Worm (Caenorhabditis elegans) whole organism, early embryonic: ENCODE results near the gene dsc-4.

Experiments used
- B0310.2 ChIP-seq: sonication (generic microtip); optimal IDR thresholded peaks from 2 replicates; lab custom pipeline; 2016; ENCODE audit warnings: mild to moderate bottlenecking, missing genetic modification characterization, missing compliant biosample characterization
- F13C5.2 ChIP-seq: sonication (generic microtip); optimal IDR thresholded peaks from 2 replicates; lab custom pipeline; 2017; ENCODE audit warnings: mild to moderate bottlenecking, missing genetic modification characterization, inconsistent platforms, missing compliant biosample characterization
- aly-1 ChIP-seq: sonication (generic microtip); optimal IDR thresholded peaks from 2 replicates; lab custom pipeline; 2016; ENCODE audit warnings: missing genetic modification characterization, missing compliant biosample characterization
- ama-1 ChIP-seq: fragments of 150-350 bp; optimal IDR thresholded peaks from 2 replicates; lab custom pipeline; 2014
- ceh-13 ChIP-seq: fragments of 200-800 bp; sonication (Bioruptor generic); optimal IDR thresholded peaks from 2 replicates; lab custom pipeline; 2018; ENCODE audit warnings: mild to moderate bottlenecking, missing genetic modification characterization, missing compliant biosample characterization
- ceh-36 ChIP-seq: sonication (generic microtip); optimal IDR thresholded peaks from 2 replicates; lab custom pipeline; 2016; ENCODE audit warnings: missing genetic modification characterization, inconsistent platforms, missing compliant biosample characterization
- ets-7 ChIP-seq: sonication (generic microtip); optimal IDR thresholded peaks from 2 replicates; lab custom pipeline; 2016; ENCODE audit warnings: missing genotype, missing genetic modification characterization, missing compliant biosample characterization
- flt-1 ChIP-seq: fragments of 200-800 bp; sonication (Bioruptor generic); IDR thresholded peaks from 2 replicates; pipeline ENCODE4 v1.3.6; 2022; ENCODE audit warnings: missing genetic modification characterization, missing compliant biosample characterization
- hmbx-1 ChIP-seq: sonication (generic microtip); optimal IDR thresholded peaks from 2 replicates; lab custom pipeline; 2016; ENCODE audit warnings: mild to moderate bottlenecking, missing genetic modification characterization, missing compliant biosample characterization
- hmg-4 ChIP-seq: fragments of 200-800 bp; sonication (Bioruptor generic); optimal IDR thresholded peaks from 2 replicates; lab custom pipeline; 2018; ENCODE audit warnings: mild to moderate bottlenecking, missing genetic modification characterization, missing compliant biosample characterization
- hnd-1 ChIP-seq: sonication (generic microtip); optimal IDR thresholded peaks from 2 replicates; lab custom pipeline; 2016; ENCODE audit warnings: missing genetic modification characterization, missing compliant biosample characterization
- pes-1 ChIP-seq: fragments of 200-800 bp; sonication (Bioruptor generic); IDR thresholded peaks from 2 replicates; pipeline ENCODE4 v1.3.6; 2022; ENCODE audit warnings: missing genetic modification reagents, missing genetic modification characterization, missing compliant biosample characterization
- scrt-1 ChIP-seq: fragments of 200-800 bp; sonication (Bioruptor generic); IDR thresholded peaks from 2 replicates; pipeline ENCODE4 v1.3.6; 2022; ENCODE audit warnings: missing genetic modification characterization, missing compliant biosample characterization
- sea-1 ChIP-seq: fragments of 200-800 bp; sonication (Bioruptor generic); conservative IDR thresholded peaks from 2 replicates; pipeline ENCODE4 v1.3.6; 2022; ENCODE audit warnings: missing genetic modification characterization, missing compliant biosample characterization
- tbx-11 ChIP-seq: fragments of 200-800 bp; sonication (Bioruptor generic); IDR thresholded peaks from 2 replicates; pipeline ENCODE4 v1.3.6; 2022; ENCODE audit warnings: missing genetic modification characterization, missing compliant biosample characterization
- tbx-37 ChIP-seq: fragments of 200-800 bp; sonication (Bioruptor generic); conservative IDR thresholded peaks from 2 replicates; pipeline ENCODE4 v1.3.6; 2022; ENCODE audit warnings: missing genetic modification reagents, missing genetic modification characterization, missing compliant biosample characterization
- tra-4 ChIP-seq: sonication (generic microtip); optimal IDR thresholded peaks from 2 replicates; lab custom pipeline; 2017; ENCODE audit warnings: missing genetic modification characterization, missing compliant biosample characterization

Gene dsc-4

DNA sequence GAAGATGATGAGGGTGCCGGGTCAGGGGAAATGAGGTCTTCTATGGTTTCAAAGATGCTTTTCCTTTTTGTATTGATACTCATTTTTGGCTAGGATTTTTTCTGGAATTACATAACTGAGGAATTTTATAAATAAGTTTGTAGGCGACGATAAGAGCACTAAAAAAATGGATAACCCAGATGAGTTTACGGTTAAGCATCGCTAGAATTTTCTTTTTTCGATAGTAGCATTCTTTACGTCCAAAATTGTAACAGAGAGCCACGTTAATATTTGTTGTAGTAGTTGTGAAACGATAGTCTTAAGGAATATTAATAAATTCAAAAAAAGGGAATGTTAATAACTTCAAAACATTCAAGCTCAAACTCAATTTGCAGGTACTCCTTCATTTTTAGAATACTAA is 6.7 kb downstream of the dsc-4 start, which contains the start of gene snai-1:
Gene snai-1, minus strand, starts transcription at position 101 of the 400 bp plus-strand sequence.
- TF ChIP-seq tbx-37 (no peak), ceh-13 (GFP tag; lab: Kevin White, UChicago) (no peak), aly-1 (tag; lab: Kevin White, UChicago) (no peak), pes-1 (GFP tag; lab: Robert Waterston, UW) (no peak)

ce11 chrIV:309526-309925 is 10.8 kb downstream of the dsc-4 start:
- TF ChIP-seq F13C5.2 (tag; lab: Kevin White, UChicago) (no peak), tbx-37 (no peak), B0310.2 (tag; lab: Kevin White, UChicago) (no peak), aly-1 (tag; lab: Kevin White, UChicago) (no peak), flt-1 (GFP tag; lab: Robert Waterston, UW) (no peak), ceh-13 (GFP tag; lab: Kevin White, UChicago) (no peak), hmg-4 (GFP tag; lab: Kevin White, UChicago) (no peak), scrt-1 (GFP tag; lab: Robert Waterston, UW) (no peak), hmbx-1 (tag; lab: Kevin White, UChicago) (no peak), ceh-36 (tag; lab: Kevin White, UChicago) (no peak), hnd-1 (tag; lab: Kevin White, UChicago) (no peak)

ce11 chrIV:307205-307604 is 13.1 kb downstream of the dsc-4 start, which contains the start of gene swt-1:
Gene swt-1, plus strand, starts transcription at chrIV:307505.
- TF ChIP-seq ets-7 (tag; lab: Kevin White, UChicago) (no peak), ceh-13 (GFP tag; lab: Kevin White, UChicago) (no peak), flt-1 (GFP tag; lab: Robert Waterston, UW) (no peak), hnd-1 (tag; lab: Kevin White, UChicago) (no peak), ama-1 (lab: Kevin White, UChicago) (no peak), B0310.2 (tag; lab: Kevin White, UChicago) (no peak), F13C5.2 (tag; lab: Kevin White, UChicago) (no peak), ceh-36 (tag; lab: Kevin White, UChicago) (no peak), pes-1 (GFP tag; lab: Robert Waterston, UW) (no peak), sea-1 (GFP tag; lab: Robert Waterston, UW) (no peak), aly-1 (tag; lab: Kevin White, UChicago) (no peak), hmbx-1 (tag; lab: Kevin White, UChicago) (no peak), tra-4 (tag; lab: Kevin White, UChicago) (no peak), hmg-4 (GFP tag; lab: Kevin White, UChicago) (no peak), tbx-37 (no peak), tbx-11 (no peak), scrt-1 (GFP tag; lab: Robert Waterston, UW) (no peak)

- TF ChIP-seq ets-7 (tag; lab: Kevin White, UChicago): no peak
- no peak for TF ChIP-seq hnd-1 (tag; lab: Kevin White, UChicago)
- TF ChIP-seq tbx-11: no peak
- TF ChIP-seq aly-1 (tag; lab: Kevin White, UChicago): no peak
Observed at ce11 chrIV:306572-306971, 13.8 kb downstream of the dsc-4 start.

- no peak for TF ChIP-seq tbx-37
- no peak for TF ChIP-seq pes-1 (GFP tag; lab: Robert Waterston, UW)
- no peak for TF ChIP-seq ceh-36 (tag; lab: Kevin White, UChicago)
- no peak for TF ChIP-seq hmbx-1 (tag; lab: Kevin White, UChicago)
- no peak for TF ChIP-seq scrt-1 (GFP tag; lab: Robert Waterston, UW)
- no peak for TF ChIP-seq hnd-1 (tag; lab: Kevin White, UChicago)
- TF ChIP-seq tra-4 (tag; lab: Kevin White, UChicago): no peak
Observed at ce11 chrIV:305101-305500, 15.2 kb downstream of the dsc-4 start.

DNA sequence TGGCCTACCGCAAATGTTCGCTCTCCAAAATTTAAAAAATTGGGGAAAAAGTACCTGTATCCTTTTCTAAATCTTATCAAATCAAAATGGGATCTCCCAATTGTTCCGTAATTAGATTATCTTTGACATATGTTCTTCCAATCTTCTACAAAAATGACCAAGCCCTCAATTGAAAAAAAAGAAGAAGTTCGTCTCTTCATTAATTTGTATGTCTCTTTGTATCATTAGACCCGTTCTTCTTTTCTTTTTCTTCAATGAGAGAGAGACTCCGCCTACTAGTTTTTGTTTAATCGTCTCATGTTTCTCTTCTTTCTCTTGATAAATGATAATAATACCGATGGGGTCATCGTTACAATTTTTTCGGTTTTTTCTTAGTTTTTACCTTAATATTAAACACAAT is 17.1 kb downstream of the dsc-4 start:
- TF ChIP-seq pes-1 (GFP tag; lab: Robert Waterston, UW): no peak
- TF ChIP-seq tra-4 (tag; lab: Kevin White, UChicago): no peak
- TF ChIP-seq sea-1 (GFP tag; lab: Robert Waterston, UW): no peak
- TF ChIP-seq hmbx-1 (tag; lab: Kevin White, UChicago): no peak
- TF ChIP-seq flt-1 (GFP tag; lab: Robert Waterston, UW): no peak
- no peak for TF ChIP-seq ets-7 (tag; lab: Kevin White, UChicago)
- no peak for TF ChIP-seq ceh-13 (GFP tag; lab: Kevin White, UChicago)
- no peak for TF ChIP-seq hnd-1 (tag; lab: Kevin White, UChicago)
- no peak for TF ChIP-seq tbx-37
- TF ChIP-seq scrt-1 (GFP tag; lab: Robert Waterston, UW): no peak
- no peak for TF ChIP-seq F13C5.2 (tag; lab: Kevin White, UChicago)
- TF ChIP-seq B0310.2 (tag; lab: Kevin White, UChicago): no peak
- no peak for TF ChIP-seq tbx-11
- no peak for TF ChIP-seq ceh-36 (tag; lab: Kevin White, UChicago)
- no peak for TF ChIP-seq aly-1 (tag; lab: Kevin White, UChicago)

ce11 chrIV:302743-303142 is 17.6 kb downstream of the dsc-4 start:
- TF ChIP-seq ama-1 (lab: Kevin White, UChicago) (no peak), tra-4 (tag; lab: Kevin White, UChicago) (no peak), pes-1 (GFP tag; lab: Robert Waterston, UW) (no peak), tbx-11 (no peak), ceh-13 (GFP tag; lab: Kevin White, UChicago) (no peak), hmg-4 (GFP tag; lab: Kevin White, UChicago) (no peak), ceh-36 (tag; lab: Kevin White, UChicago) (no peak), flt-1 (GFP tag; lab: Robert Waterston, UW) (no peak), tbx-37 (no peak), sea-1 (GFP tag; lab: Robert Waterston, UW) (no peak), F13C5.2 (tag; lab: Kevin White, UChicago) (no peak), scrt-1 (GFP tag; lab: Robert Waterston, UW) (no peak)
